Worm (Caenorhabditis elegans): ENCODE results near the gene nape-1.

DNA sequence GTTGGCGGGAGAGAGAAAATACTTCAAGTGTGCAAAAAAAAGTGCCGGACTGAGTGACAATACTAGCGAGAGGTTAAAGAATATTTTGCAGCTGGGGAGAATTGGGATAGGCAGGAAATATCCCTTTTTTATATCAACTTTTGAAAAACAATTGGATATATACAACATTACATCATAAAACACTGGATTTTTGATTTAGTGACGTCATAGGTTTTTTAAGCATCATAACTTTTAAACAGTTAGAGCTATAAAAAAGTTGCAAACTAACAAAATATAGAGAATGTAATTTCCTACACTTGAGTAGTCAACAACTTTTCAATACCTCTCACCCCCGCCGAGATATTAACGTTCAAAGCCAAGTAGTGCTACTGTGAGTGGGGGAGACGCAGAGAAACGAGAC, 29.9 kb downstream of the nape-1 start:
- TF ChIP-seq egrh-3 (GFP tag; IDR thresholded peaks at IDR 0.05) (no peak), let-607 (tag; optimal IDR thresholded peaks at IDR 0.05) (no peak), T07F8.4 (tag; optimal IDR thresholded peaks at IDR 0.05) (no peak), T26A5.8 (tag; optimal IDR thresholded peaks at IDR 0.05) (no peak), pha-4 (tag; optimal IDR thresholded peaks at IDR 0.05) (no peak), ama-1 (optimal IDR thresholded peaks at IDR 0.05) (no peak), ama-1 (GFP tag; optimal IDR thresholded peaks at IDR 0.05) (no peak), gei-17 (GFP tag; optimal IDR thresholded peaks at IDR 0.05) (no peak), athp-1 (tag; optimal IDR thresholded peaks at IDR 0.05) (no peak)
